Fruit fly (Drosophila melanogaster): ENCODE results near the gene Psn.

dm6 chr3L:20401026-20401912 lies 31.0 kb upstream of the Psn start, which contains the start of gene trbl:
- TF ChIP-seq Myc (optimal IDR thresholded peaks at IDR 0.05) (no peak), insv (optimal IDR thresholded peaks at IDR 0.05) (peak; percentile 92), ttk (optimal IDR thresholded peaks at IDR 0.05) (no peak), Sin3A (optimal IDR thresholded peaks at IDR 0.05) (no peak)
